Fruit fly (Drosophila melanogaster): ENCODE measurements around the gene CG10097.
A peak's percentile ranks its signal among the peaks of the same experiment; 100 is the strongest.

CG10097 gene

DNA sequence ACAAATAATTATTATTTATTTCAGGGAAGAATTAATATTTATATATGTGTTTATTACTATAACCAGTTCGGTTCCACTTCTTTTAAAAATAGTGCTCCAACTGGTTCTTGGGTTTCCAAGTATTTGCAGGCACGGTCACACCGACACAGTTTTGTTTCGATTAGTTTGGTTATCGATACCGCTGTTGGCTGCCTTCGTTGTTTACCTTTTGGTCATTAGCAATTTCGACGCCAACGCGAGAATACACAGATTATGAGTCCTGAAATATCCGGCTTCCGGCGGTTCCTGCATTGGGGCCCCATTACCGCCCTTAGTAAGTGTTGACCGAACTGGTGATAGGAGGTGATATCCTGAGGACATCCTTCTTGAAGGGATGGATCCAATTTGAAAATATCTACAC, 12.4 kb upstream of the CG10097 start, which contains the start of gene CG5196:
Gene CG5196 (plus strand): TSS at position 157 of the 400 bp plus-strand sequence.
- peak; percentile 14 for TF ChIP-seq EcR (GFP tag; optimal IDR thresholded peaks at IDR 0.05)
- no peak for TF ChIP-seq fd96Ca (GFP tag; IDR thresholded peaks at IDR 0.05)

DNA sequence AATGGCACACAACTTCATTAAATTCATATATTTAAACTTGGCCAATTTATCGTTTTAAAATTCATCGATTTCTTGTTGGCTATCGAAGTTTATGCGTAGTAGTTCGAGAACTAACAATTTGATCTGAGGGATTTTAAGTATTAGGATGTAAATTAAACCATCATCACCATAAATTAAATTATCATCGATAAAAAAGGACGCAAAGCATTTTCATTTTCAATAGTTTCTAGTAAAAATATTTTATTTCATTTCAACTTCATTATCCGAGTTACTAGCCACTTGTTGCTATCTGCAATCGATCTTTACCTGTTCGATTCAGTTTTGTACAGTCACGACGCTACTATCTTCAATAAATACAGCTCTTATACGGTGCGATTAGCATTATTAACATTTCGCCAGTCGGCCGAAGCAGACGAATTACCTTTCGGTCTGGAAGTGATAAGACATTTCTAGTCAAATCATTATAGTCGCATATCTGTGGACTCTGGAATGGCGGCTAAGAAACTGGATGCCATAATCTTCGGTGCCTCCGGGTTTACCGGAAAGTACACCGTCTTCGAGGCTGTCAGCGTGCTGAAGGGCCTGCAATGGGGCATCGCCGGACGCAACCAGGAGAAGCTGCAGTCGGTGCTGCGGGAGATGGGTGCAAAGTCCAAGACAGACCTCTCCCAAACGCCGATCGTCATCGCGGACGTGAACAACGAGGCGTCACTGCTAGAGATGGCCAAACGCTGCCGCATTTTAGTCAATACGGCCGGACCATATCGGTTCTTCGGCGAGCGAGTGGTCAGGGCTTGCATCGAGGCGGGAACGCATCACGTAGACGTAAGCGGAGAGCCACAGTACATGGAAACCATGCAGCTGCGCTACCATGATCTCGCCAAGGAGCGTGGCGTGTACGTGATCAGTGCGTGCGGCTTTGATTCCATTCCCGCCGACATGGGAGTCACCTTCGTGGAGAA, 10.7 kb upstream of the CG10097 start, which contains the start of gene CG5167:
Gene CG5167 (plus strand): TSS at position 298 of the 962 bp plus-strand sequence.
- TF ChIP-seq CG8301 (tag; optimal IDR thresholded peaks at IDR 0.05) (peak; percentile 62), gl (tag; optimal IDR thresholded peaks at IDR 0.05) (peak; percentile 88), Pif1A (GFP tag; optimal IDR thresholded peaks at IDR 0.05) (no peak), CG34367 (tag; optimal IDR thresholded peaks at IDR 0.05) (peak; percentile 40), fd96Ca (GFP tag; IDR thresholded peaks at IDR 0.05) (peak; percentile 64; the same call in 2 of the 3 replicates), CG4496 (GFP tag; IDR thresholded peaks at IDR 0.05) (no peak), EcR (GFP tag; optimal IDR thresholded peaks at IDR 0.05) (no peak), Pif1B (GFP tag; optimal IDR thresholded peaks at IDR 0.05) (no peak), rn (GFP tag; IDR thresholded peaks at IDR 0.05) (no peak), CG12605 (GFP tag; IDR thresholded peaks at IDR 0.05) (peak; percentile 85), Snoo (tag; optimal IDR thresholded peaks at IDR 0.05) (peak; percentile 13), CG8159 (tag; optimal IDR thresholded peaks at IDR 0.05) (peak; percentile 15), CG10348 (GFP tag; IDR thresholded peaks at IDR 0.05) (no peak), CG32121 (GFP tag; IDR thresholded peaks at IDR 0.05) (no peak; the same call in 1 of the 2 replicates), CG17806 (tag; optimal IDR thresholded peaks at IDR 0.05) (peak; percentile 11), D1 (tag; optimal IDR thresholded peaks at IDR 0.05) (no peak), Ets98B (GFP tag; IDR thresholded peaks at IDR 0.05) (peak; percentile 51), CG13204 (GFP tag; optimal IDR thresholded peaks at IDR 0.05) (peak; percentile 54), CG14655 (GFP tag; optimal IDR thresholded peaks at IDR 0.05) (no peak), CG15710 (tag; optimal IDR thresholded peaks at IDR 0.05) (no peak), CG9948 (tag; optimal IDR thresholded peaks at IDR 0.05) (no peak)

- no peak for TF ChIP-seq Snoo (tag; optimal IDR thresholded peaks at IDR 0.05)
- no peak for TF ChIP-seq D1 (tag; optimal IDR thresholded peaks at IDR 0.05)
- TF ChIP-seq CG15710 (tag; optimal IDR thresholded peaks at IDR 0.05): no peak
- TF ChIP-seq CG17806 (tag; optimal IDR thresholded peaks at IDR 0.05): no peak
- no peak for TF ChIP-seq CG12605 (GFP tag; IDR thresholded peaks at IDR 0.05)
- TF ChIP-seq Pif1B (GFP tag; optimal IDR thresholded peaks at IDR 0.05): no peak
- no peak for TF ChIP-seq gl (tag; optimal IDR thresholded peaks at IDR 0.05)
- TF ChIP-seq CG8159 (tag; optimal IDR thresholded peaks at IDR 0.05): no peak
- TF ChIP-seq fd96Ca (GFP tag; IDR thresholded peaks at IDR 0.05): no peak
- TF ChIP-seq CG32121 (GFP tag; IDR thresholded peaks at IDR 0.05): no peak
- TF ChIP-seq CG34367 (tag; optimal IDR thresholded peaks at IDR 0.05): no peak
- TF ChIP-seq CG8301 (tag; optimal IDR thresholded peaks at IDR 0.05): no peak
- no peak for TF ChIP-seq CG10348 (GFP tag; IDR thresholded peaks at IDR 0.05)
- TF ChIP-seq Ets98B (GFP tag; IDR thresholded peaks at IDR 0.05): no peak
- no peak for TF ChIP-seq Pif1A (GFP tag; optimal IDR thresholded peaks at IDR 0.05)
- TF ChIP-seq CG14655 (GFP tag; optimal IDR thresholded peaks at IDR 0.05): no peak
- no peak for TF ChIP-seq rn (GFP tag; IDR thresholded peaks at IDR 0.05)
- no peak for TF ChIP-seq CG9948 (tag; optimal IDR thresholded peaks at IDR 0.05)
Observed at dm6 chr3R:12405928-12406234, 10.1 kb upstream of the CG10097 start, which contains the start of gene Cyp9f2. Gene Cyp9f2 (minus strand): TSS chr3R:12406028.

DNA sequence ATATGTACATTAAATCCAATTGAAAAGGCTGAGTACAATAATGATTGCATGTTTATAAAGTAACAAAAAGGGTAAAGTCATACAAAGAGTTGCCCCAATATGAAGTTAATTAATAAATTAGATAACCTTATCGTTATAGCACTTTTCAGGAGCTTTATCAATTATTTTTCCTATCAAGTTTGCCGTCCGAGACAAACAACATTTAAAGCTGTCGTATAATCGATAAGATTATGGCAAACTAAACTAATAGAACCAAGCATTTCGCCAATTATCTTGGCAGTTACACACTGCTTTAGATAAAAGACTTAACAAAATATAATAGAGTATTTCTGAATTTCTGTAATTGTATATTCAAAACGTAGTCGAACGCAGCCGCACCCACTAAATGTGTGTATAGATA, 9.4 kb upstream of the CG10097 start:
- TF ChIP-seq Snoo (tag; optimal IDR thresholded peaks at IDR 0.05) (no peak), CG17806 (tag; optimal IDR thresholded peaks at IDR 0.05) (no peak), CG8159 (tag; optimal IDR thresholded peaks at IDR 0.05) (no peak), EcR (GFP tag; optimal IDR thresholded peaks at IDR 0.05) (no peak), CG9948 (tag; optimal IDR thresholded peaks at IDR 0.05) (no peak), CG13204 (GFP tag; optimal IDR thresholded peaks at IDR 0.05) (no peak), CG14655 (GFP tag; optimal IDR thresholded peaks at IDR 0.05) (no peak), D1 (tag; optimal IDR thresholded peaks at IDR 0.05) (no peak), CG15710 (tag; optimal IDR thresholded peaks at IDR 0.05) (no peak), Ets98B (GFP tag; IDR thresholded peaks at IDR 0.05) (no peak), CG32121 (GFP tag; IDR thresholded peaks at IDR 0.05) (no peak), rn (GFP tag; IDR thresholded peaks at IDR 0.05) (no peak), CG12605 (GFP tag; IDR thresholded peaks at IDR 0.05) (no peak)

- TF ChIP-seq CG9948 (tag; optimal IDR thresholded peaks at IDR 0.05) (peak; percentile 98), EcR (GFP tag; optimal IDR thresholded peaks at IDR 0.05) (peak; percentile 22), D1 (tag; optimal IDR thresholded peaks at IDR 0.05) (peak; percentile 99), rn (GFP tag; IDR thresholded peaks at IDR 0.05) (peak; percentile 84), CG14655 (GFP tag; optimal IDR thresholded peaks at IDR 0.05) (peak; percentile 95), CG10348 (GFP tag; IDR thresholded peaks at IDR 0.05) (no peak), CG15710 (tag; optimal IDR thresholded peaks at IDR 0.05) (peak; percentile 97), CG32121 (GFP tag; IDR thresholded peaks at IDR 0.05) (peak; percentile 93), Pif1B (GFP tag; optimal IDR thresholded peaks at IDR 0.05) (peak; percentile 97), CG8159 (tag; optimal IDR thresholded peaks at IDR 0.05) (peak; percentile 100), CG12605 (GFP tag; IDR thresholded peaks at IDR 0.05) (peak; percentile 96), Snoo (tag; optimal IDR thresholded peaks at IDR 0.05) (peak; percentile 98), CG13204 (GFP tag; optimal IDR thresholded peaks at IDR 0.05) (no peak), fd96Ca (GFP tag; IDR thresholded peaks at IDR 0.05) (peak; percentile 84), CG17806 (tag; optimal IDR thresholded peaks at IDR 0.05) (peak; percentile 97), CG4496 (GFP tag; IDR thresholded peaks at IDR 0.05) (no peak), CG8301 (tag; optimal IDR thresholded peaks at IDR 0.05) (peak; percentile 100), Ets98B (GFP tag; IDR thresholded peaks at IDR 0.05) (peak; percentile 96), CG34367 (tag; optimal IDR thresholded peaks at IDR 0.05) (peak; percentile 98), Pif1A (GFP tag; optimal IDR thresholded peaks at IDR 0.05) (peak; percentile 95), gl (tag; optimal IDR thresholded peaks at IDR 0.05) (peak; percentile 93)
Observed at dm6 chr3R:12402935-12403334, 7.2 kb upstream of the CG10097 start.
